Fruit fly (Drosophila melanogaster): ENCODE measurements around the gene CG33764.
A peak's percentile ranks its signal among the peaks of the same experiment; 100 is the strongest.

Gene CG33764

dm6 chr3L:4228187-4228836, 39.0 kb downstream of the CG33764 start (continued):
- TF ChIP-seq CG10462 (GFP tag; optimal IDR thresholded peaks at IDR 0.05) (peak; percentile 92), crp (GFP tag; optimal IDR thresholded peaks at IDR 0.05) (peak in 1 of 2 experiments; percentile 68), CG12744 (GFP tag; optimal IDR thresholded peaks at IDR 0.05) (peak; percentile 74), CG2199 (GFP tag; IDR thresholded peaks at IDR 0.05) (peak; percentile 97), CG15269 (tag; optimal IDR thresholded peaks at IDR 0.05) (peak; percentile 96), Hmr (GFP tag; optimal IDR thresholded peaks at IDR 0.05) (peak; percentile 90), CG11504 (tag; optimal IDR thresholded peaks at IDR 0.05) (peak; percentile 97), gfzf (GFP tag; optimal IDR thresholded peaks at IDR 0.05) (peak; percentile 14), h (optimal IDR thresholded peaks at IDR 0.05) (no peak), tup (GFP tag; optimal IDR thresholded peaks at IDR 0.05) (peak; percentile 91), nerfin-1 (tag; optimal IDR thresholded peaks at IDR 0.05) (peak; percentile 96), CG15011 (GFP tag; optimal IDR thresholded peaks at IDR 0.05) (peak; percentile 84), btn (GFP tag; optimal IDR thresholded peaks at IDR 0.05) (peak; percentile 97), Doc3 (GFP tag; IDR thresholded peaks at IDR 0.05; ENCODE audit: partially characterized antibody) (no peak), CG1602 (GFP tag; optimal IDR thresholded peaks at IDR 0.05) (peak; percentile 94), Ets65A (GFP tag) (peak; percentile 99), crc (GFP tag; optimal IDR thresholded peaks at IDR 0.05) (peak; percentile 81), gro (GFP tag; optimal IDR thresholded peaks at IDR 0.05) (peak; percentile 49), CG1024 (GFP tag; IDR thresholded peaks at IDR 0.05) (peak; percentile 95), Tbp (GFP tag; optimal IDR thresholded peaks at IDR 0.05) (no peak), gem (tag; optimal IDR thresholded peaks at IDR 0.05) (peak; percentile 98), CG10979 (tag; optimal IDR thresholded peaks at IDR 0.05) (peak; percentile 98), CG3407 (GFP tag; optimal IDR thresholded peaks at IDR 0.05) (peak; percentile 96), gt (GFP tag; IDR thresholded peaks at IDR 0.05) (peak; percentile 94), prd (optimal IDR thresholded peaks at IDR 0.05) (no peak), prd (GFP tag; IDR thresholded peaks at IDR 0.05) (peak; percentile 97), CG18011 (GFP tag; optimal IDR thresholded peaks at IDR 0.05) (peak; percentile 74), gcm2 (GFP tag; optimal IDR thresholded peaks at IDR 0.05) (peak; percentile 88), Hr78 (GFP tag; optimal IDR thresholded peaks at IDR 0.05) (peak in 1 of 2 experiments; percentile 92), CG13775 (GFP tag; optimal IDR thresholded peaks at IDR 0.05) (peak; percentile 92), CG4282 (GFP tag; optimal IDR thresholded peaks at IDR 0.05) (peak; percentile 75), klu (GFP tag; IDR thresholded peaks at IDR 0.05) (peak; percentile 87), CG5953 (GFP tag; IDR thresholded peaks at IDR 0.05) (peak; percentile 96), H15 (GFP tag; IDR thresholded peaks at IDR 0.05) (peak; percentile 97), CG11247 (GFP tag; IDR thresholded peaks at IDR 0.05) (peak; percentile 93), CG4360 (GFP tag; IDR thresholded peaks at IDR 0.05) (peak; percentile 86), MBD-R2 (GFP tag; IDR thresholded peaks at IDR 0.05) (peak; percentile 84), Hmx (GFP tag; optimal IDR thresholded peaks at IDR 0.05) (peak; percentile 58), unpg (GFP tag; optimal IDR thresholded peaks at IDR 0.05) (peak; percentile 97), CG1603 (tag; optimal IDR thresholded peaks at IDR 0.05) (peak; percentile 98), dati (GFP tag; IDR thresholded peaks at IDR 0.05) (peak; percentile 92), CG9215 (GFP tag; IDR thresholded peaks at IDR 0.05) (peak; percentile 83), E2f2 (GFP tag; IDR thresholded peaks at IDR 0.05) (peak; percentile 79), CG1647 (GFP tag; optimal IDR thresholded peaks at IDR 0.05) (peak; percentile 88), pnt (GFP tag; optimal IDR thresholded peaks at IDR 0.05) (peak; percentile 95), D19A (tag; optimal IDR thresholded peaks at IDR 0.05) (peak; percentile 94), maf-S (GFP tag; optimal IDR thresholded peaks at IDR 0.05) (peak; percentile 91), Mad (GFP tag; optimal IDR thresholded peaks at IDR 0.05) (peak; percentile 93), CG32767 (GFP tag; IDR thresholded peaks at IDR 0.05) (peak; percentile 95), CG8388 (GFP tag; optimal IDR thresholded peaks at IDR 0.05) (peak; percentile 97), B-H1 (GFP tag; IDR thresholded peaks at IDR 0.05) (peak; percentile 94)
